Worm (Caenorhabditis elegans): ENCODE measurements around the gene F58A6.9.

F58A6.9 gene

DNA sequence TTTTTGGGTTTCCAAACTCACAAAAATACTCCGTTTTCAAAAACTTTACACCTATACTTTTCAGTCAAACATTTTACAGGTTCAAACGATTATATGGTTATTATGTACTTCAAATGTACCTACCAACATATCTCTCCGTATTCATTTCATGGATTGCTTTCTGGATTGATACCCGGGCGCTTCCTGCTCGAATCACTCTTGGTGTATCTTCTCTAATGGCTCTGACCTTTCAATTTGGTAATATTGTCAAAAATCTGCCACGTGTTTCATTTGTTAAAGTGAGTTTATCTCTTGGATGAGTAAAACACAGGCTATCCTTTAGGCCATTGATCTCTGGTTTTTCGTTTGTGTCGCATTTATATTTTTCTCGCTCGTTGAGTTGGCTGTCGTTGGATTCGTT, 26.9 kb downstream of the F58A6.9 start:
- TF ChIP-seq zip-4 (GFP tag; optimal IDR thresholded peaks at IDR 0.05) (no peak), snu-23 (GFP tag; optimal IDR thresholded peaks at IDR 0.05) (no peak), ces-1 (GFP tag; optimal IDR thresholded peaks at IDR 0.05) (no peak), nhr-90 (tag; optimal IDR thresholded peaks at IDR 0.05; ENCODE audit: poor library complexity) (no peak), hpl-2 (GFP tag; optimal IDR thresholded peaks at IDR 0.05) (no peak), egl-27 (tag; optimal IDR thresholded peaks at IDR 0.05) (no peak), mdl-1 (tag; optimal IDR thresholded peaks at IDR 0.05) (no peak), efl-3 (GFP tag; optimal IDR thresholded peaks at IDR 0.05) (no peak), lin-14 (GFP tag; optimal IDR thresholded peaks at IDR 0.05) (no peak), vab-15 (tag; optimal IDR thresholded peaks at IDR 0.05) (no peak), sup-37 (GFP tag; optimal IDR thresholded peaks at IDR 0.05) (no peak), nhr-77 (tag; optimal IDR thresholded peaks at IDR 0.05) (no peak)

ce11 chrII:5130081-5130480, 28.6 kb downstream of the F58A6.9 start, which contains the start of gene lgc-56:
Gene lgc-56, plus strand, starts transcription at chrII:5130381.
- TF ChIP-seq sptf-1 (tag; optimal IDR thresholded peaks at IDR 0.05) (no peak), hpl-2 (GFP tag; optimal IDR thresholded peaks at IDR 0.05) (no peak), nhr-19 (GFP tag; conservative IDR thresholded peaks at IDR 0.05) (no peak), ces-1 (GFP tag; optimal IDR thresholded peaks at IDR 0.05) (no peak), ceh-88 (GFP tag; IDR thresholded peaks at IDR 0.05) (no peak), nhr-77 (tag; optimal IDR thresholded peaks at IDR 0.05) (no peak), mab-9 (GFP tag; IDR thresholded peaks at IDR 0.05) (no peak), zag-1 (tag; optimal IDR thresholded peaks at IDR 0.05) (no peak), pax-3 (tag; optimal IDR thresholded peaks at IDR 0.05) (no peak), tlp-1 (tag; optimal IDR thresholded peaks at IDR 0.05) (no peak), lin-14 (GFP tag; optimal IDR thresholded peaks at IDR 0.05) (no peak), pqm-1 (tag; optimal IDR thresholded peaks at IDR 0.05) (no peak), tbx-2 (tag; optimal IDR thresholded peaks at IDR 0.05) (no peak), unc-98 (GFP tag; IDR thresholded peaks at IDR 0.05) (no peak), lin-13 (GFP tag; optimal IDR thresholded peaks at IDR 0.05) (no peak), lin-39 (tag; optimal IDR thresholded peaks at IDR 0.05) (no peak), ets-5 (GFP tag; IDR thresholded peaks at IDR 0.05) (no peak)

- TF ChIP-seq irx-1 (tag; optimal IDR thresholded peaks at IDR 0.05) (no peak), nhr-20 (tag; optimal IDR thresholded peaks at IDR 0.05) (no peak), egl-27 (tag; optimal IDR thresholded peaks at IDR 0.05) (no peak), ztf-11 (tag; optimal IDR thresholded peaks at IDR 0.05) (no peak), snu-23 (GFP tag; optimal IDR thresholded peaks at IDR 0.05) (no peak), ceh-82 (tag; optimal IDR thresholded peaks at IDR 0.05) (no peak), nhr-28 (tag; optimal IDR thresholded peaks at IDR 0.05) (no peak), mep-1 (tag; optimal IDR thresholded peaks at IDR 0.05) (no peak), mab-9 (GFP tag; IDR thresholded peaks at IDR 0.05) (no peak), grh-1 (GFP tag; IDR thresholded peaks at IDR 0.05) (no peak), hlh-4 (tag; optimal IDR thresholded peaks at IDR 0.05) (no peak), efl-1 (optimal IDR thresholded peaks at IDR 0.05) (no peak), efl-1 (GFP tag; optimal IDR thresholded peaks at IDR 0.05 in 1 of 2) (no peak), xbp-1 (tag; optimal IDR thresholded peaks at IDR 0.05) (no peak), unc-86 (tag; optimal IDR thresholded peaks at IDR 0.05) (no peak), nhr-84 (tag; optimal IDR thresholded peaks at IDR 0.05) (no peak), unc-62 (GFP tag; optimal IDR thresholded peaks at IDR 0.05) (no peak), ceh-88 (GFP tag; IDR thresholded peaks at IDR 0.05) (no peak)
Observed at ce11 chrII:5120612-5121011, 38.1 kb downstream of the F58A6.9 start.

ce11 chrII:5115733-5116132, 42.9 kb downstream of the F58A6.9 start, which contains the start of gene srsy-1:
Gene srsy-1, plus strand, starts transcription at chrII:5116033.
- TF ChIP-seq egl-13 (tag; optimal IDR thresholded peaks at IDR 0.05), result no peak
- TF ChIP-seq ceh-8 (GFP tag; optimal IDR thresholded peaks at IDR 0.05), result no peak
- TF ChIP-seq tlp-1 (tag; optimal IDR thresholded peaks at IDR 0.05), result no peak
- TF ChIP-seq dsc-1 (tag; optimal IDR thresholded peaks at IDR 0.05), result no peak
- TF ChIP-seq nhr-85 (tag), result no peak
- TF ChIP-seq elt-2 (tag; optimal IDR thresholded peaks at IDR 0.05), result no peak
- no peak for TF ChIP-seq tbx-2 (tag; optimal IDR thresholded peaks at IDR 0.05)
- no peak for TF ChIP-seq ama-1 (optimal IDR thresholded peaks at IDR 0.05)
- TF ChIP-seq ces-1 (GFP tag; optimal IDR thresholded peaks at IDR 0.05), result no peak
- no peak for TF ChIP-seq nhr-71 (tag; optimal IDR thresholded peaks at IDR 0.05)
- TF ChIP-seq aha-1 (tag; optimal IDR thresholded peaks at IDR 0.05), result no peak
- no peak for TF ChIP-seq elt-3 (tag; optimal IDR thresholded peaks at IDR 0.05)
- no peak for TF ChIP-seq unc-62 (GFP tag; optimal IDR thresholded peaks at IDR 0.05)
- no peak for TF ChIP-seq ceh-88 (GFP tag; IDR thresholded peaks at IDR 0.05)
- no peak for TF ChIP-seq hlh-4 (tag; optimal IDR thresholded peaks at IDR 0.05)
- no peak for TF ChIP-seq lin-13 (GFP tag; optimal IDR thresholded peaks at IDR 0.05)
- no peak for TF ChIP-seq zag-1 (tag; optimal IDR thresholded peaks at IDR 0.05)

Data from whole organism, L1 larva.